Fruit fly (Drosophila melanogaster) whole organism, pupa: Measurements from ENCODE around the gene SkpC.
A peak's percentile ranks its signal among the peaks of the same experiment; 100 is the strongest.

ENCODE experiments used
- CG10348 ChIP-seq: fragments of 200-800 bp; sonication (Bioruptor generic); IDR thresholded peaks from 2 replicates; pipeline ENCODE4 v1.3.6; 2022; ENCODE audit warnings: missing biosample characterization, missing genetic modification characterization
- CG12605 ChIP-seq: fragments of 200-800 bp; sonication (Bioruptor generic); IDR thresholded peaks from 2 replicates; pipeline ENCODE4 v1.3.6; 2022; ENCODE audit warnings: missing biosample characterization, missing genetic modification characterization
- CG13204 ChIP-seq: fragments of 200-800 bp; sonication (Bioruptor generic); optimal IDR thresholded peaks from 2 replicates; lab custom pipeline; 2018; ENCODE audit warnings: missing biosample characterization, mild to moderate bottlenecking, missing genetic modification characterization, moderate library complexity
- CG14655 ChIP-seq: fragments of 200-800 bp; sonication (Bioruptor generic); optimal IDR thresholded peaks from 3 replicates; lab custom pipeline; 2017; ENCODE audit warnings: mild to moderate bottlenecking, missing biosample characterization, missing genetic modification reagents, missing genetic modification characterization
- CG15710 ChIP-seq: fragments of 200-800 bp; sonication (Bioruptor generic); optimal IDR thresholded peaks from 2 replicates; lab custom pipeline; 2018; ENCODE audit warnings: missing biosample characterization, mild to moderate bottlenecking, missing genetic modification characterization, moderate library complexity
- CG17806 ChIP-seq: fragments of 200-800 bp; sonication (Bioruptor generic); optimal IDR thresholded peaks from 2 replicates; lab custom pipeline; 2018; ENCODE audit warnings: missing biosample characterization, mild to moderate bottlenecking, missing genetic modification characterization, moderate library complexity
- CG32121 ChIP-seq: fragments of 200-800 bp; sonication (Bioruptor generic); IDR thresholded peaks from 2 replicates; pipeline ENCODE4 v1.3.6; 2022; ENCODE audit warnings: missing biosample characterization, missing genetic modification characterization
- CG34367 ChIP-seq: fragments of 200-800 bp; sonication (Bioruptor generic); optimal IDR thresholded peaks from 2 replicates; lab custom pipeline; 2018; ENCODE audit warnings: missing biosample characterization, mild to moderate bottlenecking, missing genetic modification characterization
- CG4496 ChIP-seq: fragments of 200-800 bp; sonication (Bioruptor generic); IDR thresholded peaks from 3 replicates; pipeline ENCODE4 v1.3.6; 2022; ENCODE audit warnings: missing biosample characterization, missing genetic modification characterization
- CG8159 ChIP-seq: fragments of 200-800 bp; sonication (Bioruptor generic); optimal IDR thresholded peaks from 3 replicates; lab custom pipeline; 2018; ENCODE audit warnings: missing biosample characterization, mild to moderate bottlenecking, missing genetic modification characterization, moderate library complexity
- CG8301 ChIP-seq: fragments of 200-800 bp; sonication (Bioruptor generic); optimal IDR thresholded peaks from 2 replicates; lab custom pipeline; 2018; ENCODE audit warnings: missing biosample characterization, mild to moderate bottlenecking, missing genetic modification characterization
- CG9948 ChIP-seq: fragments of 200-800 bp; sonication (Bioruptor generic); optimal IDR thresholded peaks from 2 replicates; lab custom pipeline; 2018; ENCODE audit warnings: missing biosample characterization, mild to moderate bottlenecking, missing genetic modification characterization, moderate library complexity
- D1 ChIP-seq: fragments of 200-800 bp; sonication (Bioruptor generic); optimal IDR thresholded peaks from 2 replicates; lab custom pipeline; 2018; ENCODE audit warnings: missing biosample characterization, mild to moderate bottlenecking, missing genetic modification characterization, moderate library complexity
- EcR ChIP-seq: fragments of 200-800 bp; sonication (Bioruptor generic); optimal IDR thresholded peaks from 3 replicates; lab custom pipeline; 2019; ENCODE audit warnings: missing biosample characterization, missing genetic modification characterization, mild to moderate bottlenecking, moderate library complexity, missing genetic modification reagents
- Ets98B ChIP-seq: fragments of 200-800 bp; sonication (Bioruptor generic); IDR thresholded peaks from 2 replicates; pipeline ENCODE4 v1.3.6; 2022; ENCODE audit warnings: missing biosample characterization, missing genetic modification characterization
- Pif1A ChIP-seq: fragments of 200-800 bp; sonication (Bioruptor generic); optimal IDR thresholded peaks from 3 replicates; lab custom pipeline; 2016; ENCODE audit warnings: missing biosample characterization, missing genetic modification characterization
- Pif1B ChIP-seq: fragments of 200-800 bp; sonication (Bioruptor generic); optimal IDR thresholded peaks from 3 replicates; lab custom pipeline; 2016; ENCODE audit warnings: missing biosample characterization, missing genetic modification characterization
- Snoo ChIP-seq: fragments of 200-800 bp; sonication (Bioruptor generic); optimal IDR thresholded peaks from 3 replicates; lab custom pipeline; 2017; ENCODE audit warnings: missing biosample characterization, mild to moderate bottlenecking, missing genetic modification characterization, inconsistent platforms
- fd96Ca ChIP-seq: fragments of 200-800 bp; sonication (Bioruptor generic); IDR thresholded peaks from 3 replicates; pipeline ENCODE4 v1.3.6; 2022; ENCODE audit warnings: missing biosample characterization, missing genetic modification characterization
- gl ChIP-seq: fragments of 200-800 bp; sonication (Bioruptor generic); optimal IDR thresholded peaks from 2 replicates; lab custom pipeline; 2018; ENCODE audit warnings: missing biosample characterization, mild to moderate bottlenecking, missing genetic modification characterization
- rn ChIP-seq: fragments of 200-800 bp; sonication (Bioruptor generic); IDR thresholded peaks from 2 replicates; pipeline ENCODE4 v1.3.6; 2022; ENCODE audit warnings: missing biosample characterization, missing genetic modification characterization

SkpC gene

DNA sequence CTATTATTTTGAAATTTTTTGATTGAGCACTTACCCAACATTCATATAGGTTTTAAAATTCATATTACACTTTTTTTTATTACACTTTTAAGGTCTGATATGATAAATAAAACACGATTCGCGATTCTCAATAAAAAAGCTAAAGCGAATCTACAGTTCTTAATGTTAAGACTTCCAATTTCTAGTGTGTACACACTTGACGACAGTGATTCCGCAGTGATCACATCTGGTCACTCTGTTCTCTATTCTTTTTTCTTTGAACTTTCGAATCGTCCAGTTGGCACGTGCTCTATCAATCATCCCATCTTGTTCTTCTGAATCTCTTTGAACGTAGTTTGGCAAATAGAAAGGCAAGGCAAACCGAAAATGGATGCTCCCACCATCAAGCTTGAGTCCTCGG, at the start of gene SkpC:
SkpC (plus strand) TSS at position 301 of the 400 bp plus-strand sequence.
- TF ChIP-seq CG17806 (no peak), CG9948 (no peak), Pif1B (GFP tag; lab: Kevin White, UChicago) (no peak), CG15710 (tag; lab: Kevin White, UChicago) (no peak), CG10348 (GFP tag; lab: Robert Waterston, UW) (no peak), CG8159 (no peak), rn (no peak), CG12605 (GFP tag; lab: Robert Waterston, UW) (no peak), Pif1A (GFP tag; lab: Kevin White, UChicago) (no peak), D1 (tag; lab: Kevin White, UChicago) (no peak), Ets98B (GFP tag; lab: Robert Waterston, UW) (no peak), CG8301 (tag; lab: Kevin White, UChicago) (no peak)
- TF ChIP-seq, all 21 proteins: peak for 0

DNA sequence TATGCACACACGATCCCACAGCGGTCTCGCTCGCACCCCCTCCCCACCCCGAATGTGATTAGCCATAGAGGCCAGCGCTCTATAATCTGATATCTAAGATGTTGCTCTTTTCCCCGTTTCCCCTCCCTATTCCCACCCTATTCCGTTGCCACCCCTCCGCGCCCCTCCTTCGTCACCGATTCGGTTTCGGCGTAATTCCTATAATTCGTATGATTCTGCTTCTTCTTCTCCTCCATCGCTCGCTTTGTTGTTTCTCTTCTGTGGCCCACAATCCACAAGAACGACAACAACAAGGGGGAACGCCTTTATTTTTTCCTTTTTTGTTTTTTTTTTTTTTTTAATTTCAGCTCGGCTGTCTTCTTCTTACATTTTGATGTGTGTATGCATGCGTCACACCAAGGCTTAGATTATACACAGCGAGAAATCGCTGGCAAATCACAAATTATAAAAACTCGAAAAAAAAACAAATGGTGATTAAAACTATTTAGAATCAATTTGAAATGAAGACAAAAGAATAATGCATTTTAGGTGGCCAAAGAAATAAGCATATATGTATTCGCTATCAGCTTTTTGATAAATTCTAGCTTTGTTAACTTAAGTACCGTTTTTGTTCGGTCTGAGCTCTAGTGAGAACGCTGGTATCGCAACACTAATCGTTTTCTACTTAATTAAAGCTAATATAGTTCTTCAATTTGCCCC, 45.9 kb upstream of the SkpC start:
- TF ChIP-seq CG17806 = peak; percentile 64
- TF ChIP-seq CG8159 = peak; percentile 54
- TF ChIP-seq EcR (GFP tag; lab: Kevin White, UChicago) = no peak
- TF ChIP-seq CG8301 (tag; lab: Kevin White, UChicago) = peak; percentile 45
- TF ChIP-seq Snoo (tag; lab: Kevin White, UChicago) = peak; percentile 37
- TF ChIP-seq D1 (tag; lab: Kevin White, UChicago) = no peak
- peak; percentile 49 for TF ChIP-seq CG14655 (GFP tag; lab: Kevin White, UChicago)
- TF ChIP-seq CG10348 (GFP tag; lab: Robert Waterston, UW) = no peak
- TF ChIP-seq CG13204 (GFP tag; lab: Kevin White, UChicago) = no peak
- TF ChIP-seq rn = no peak
- TF ChIP-seq CG34367 (tag; lab: Kevin White, UChicago) = peak; percentile 46
- TF ChIP-seq CG4496 (GFP tag; lab: Robert Waterston, UW) = 0 out of 3 replicates have a peak, but pooled peaks have one; percentile 27
- TF ChIP-seq gl (tag; lab: Kevin White, UChicago) = peak; percentile 27
- peak; percentile 39 for TF ChIP-seq CG15710 (tag; lab: Kevin White, UChicago)
- TF ChIP-seq Pif1B (GFP tag; lab: Kevin White, UChicago) = peak; percentile 51
- no peak for TF ChIP-seq fd96Ca (GFP tag; lab: Robert Waterston, UW)
- TF ChIP-seq Pif1A (GFP tag; lab: Kevin White, UChicago) = peak; percentile 18
- TF ChIP-seq Ets98B (GFP tag; lab: Robert Waterston, UW) = no peak
- TF ChIP-seq CG12605 (GFP tag; lab: Robert Waterston, UW) = peak; percentile 7; the same call in 1 of the 2 replicates
- TF ChIP-seq CG9948 = peak; percentile 58
- TF ChIP-seq CG32121 (GFP tag; lab: Robert Waterston, UW) = no peak

DNA sequence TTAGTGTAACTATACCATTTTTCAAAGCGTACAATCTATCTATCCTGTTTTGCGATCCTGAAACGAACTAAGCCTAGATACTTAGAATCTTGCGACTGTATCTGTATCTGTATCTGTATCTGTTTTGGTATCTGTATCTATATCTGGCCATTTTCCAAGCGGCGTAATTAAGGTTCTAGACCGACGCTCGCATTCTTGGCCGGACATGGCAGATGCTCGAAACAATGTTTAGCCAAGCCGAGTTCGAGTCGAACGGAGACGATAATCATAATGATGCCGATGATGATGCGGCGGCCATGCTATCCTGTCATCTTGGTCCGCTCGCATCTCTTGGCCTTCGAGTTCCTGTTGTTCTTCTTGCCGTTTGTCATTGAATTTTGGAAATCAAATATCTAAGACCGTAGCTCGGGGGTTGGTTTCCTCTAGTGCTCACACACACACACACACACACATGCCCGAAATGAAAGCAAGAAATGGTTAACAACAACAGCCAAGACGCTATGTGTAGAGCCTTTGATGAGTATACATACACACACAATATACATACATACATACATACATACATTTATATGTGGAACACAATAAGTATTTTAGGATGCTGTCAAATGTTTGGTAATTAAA, 43.8 kb upstream of the SkpC start:
- TF ChIP-seq CG13204 (GFP tag; lab: Kevin White, UChicago) (no peak), CG8159 (no peak), fd96Ca (GFP tag; lab: Robert Waterston, UW) (no peak), CG8301 (tag; lab: Kevin White, UChicago) (no peak), CG34367 (tag; lab: Kevin White, UChicago) (no peak), CG14655 (GFP tag; lab: Kevin White, UChicago) (no peak), EcR (GFP tag; lab: Kevin White, UChicago) (no peak)

DNA sequence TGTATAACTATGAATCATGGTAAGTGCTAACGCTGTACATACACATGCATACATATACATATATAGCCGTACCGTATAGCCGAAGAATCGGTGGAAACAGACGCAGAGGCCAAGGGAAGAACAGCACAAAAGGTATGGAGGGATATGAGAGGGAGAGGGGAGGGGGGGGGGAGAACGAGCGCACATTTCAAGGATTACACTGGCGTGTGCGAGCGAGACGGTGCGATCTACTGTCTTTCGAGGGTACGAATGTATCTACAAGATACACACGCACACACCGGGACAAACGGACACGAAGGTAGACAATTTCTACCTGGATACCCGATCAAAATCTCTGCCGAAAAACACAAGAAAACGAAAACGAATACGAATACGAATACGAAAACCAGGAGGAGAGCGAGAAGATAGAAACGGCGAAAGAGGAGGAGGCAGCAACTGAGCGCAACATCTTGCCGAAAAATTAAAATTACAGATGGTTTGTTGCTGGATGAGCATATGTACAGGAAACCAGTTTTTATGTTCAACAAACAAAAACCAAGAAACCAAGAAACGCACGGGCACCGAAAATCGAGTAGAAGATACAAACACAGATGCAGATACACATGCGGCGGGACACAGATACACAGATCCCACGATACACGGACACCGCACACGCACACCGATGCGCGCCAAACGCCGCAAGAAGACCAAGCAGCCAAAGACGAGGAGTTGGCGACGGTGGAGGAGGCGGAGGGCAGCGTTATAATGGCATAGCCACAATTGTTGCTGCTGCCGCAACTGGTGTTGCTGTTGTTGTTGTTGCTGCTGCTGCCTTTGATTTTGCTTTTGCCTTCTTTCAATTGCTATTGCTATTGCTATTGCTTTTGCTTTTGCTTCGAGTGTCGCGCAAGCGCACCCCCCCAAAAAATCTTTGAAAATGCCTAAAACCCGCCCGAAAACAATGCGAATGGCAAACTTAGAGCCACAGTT, 41.9 kb upstream of the SkpC start:
- TF ChIP-seq gl (tag; lab: Kevin White, UChicago) = no peak
- peak; percentile 38; the same call in 1 of the 3 replicates for TF ChIP-seq CG4496 (GFP tag; lab: Robert Waterston, UW)
- TF ChIP-seq CG13204 (GFP tag; lab: Kevin White, UChicago) = peak; percentile 43
- TF ChIP-seq, all 21 proteins: peak for 2

DNA sequence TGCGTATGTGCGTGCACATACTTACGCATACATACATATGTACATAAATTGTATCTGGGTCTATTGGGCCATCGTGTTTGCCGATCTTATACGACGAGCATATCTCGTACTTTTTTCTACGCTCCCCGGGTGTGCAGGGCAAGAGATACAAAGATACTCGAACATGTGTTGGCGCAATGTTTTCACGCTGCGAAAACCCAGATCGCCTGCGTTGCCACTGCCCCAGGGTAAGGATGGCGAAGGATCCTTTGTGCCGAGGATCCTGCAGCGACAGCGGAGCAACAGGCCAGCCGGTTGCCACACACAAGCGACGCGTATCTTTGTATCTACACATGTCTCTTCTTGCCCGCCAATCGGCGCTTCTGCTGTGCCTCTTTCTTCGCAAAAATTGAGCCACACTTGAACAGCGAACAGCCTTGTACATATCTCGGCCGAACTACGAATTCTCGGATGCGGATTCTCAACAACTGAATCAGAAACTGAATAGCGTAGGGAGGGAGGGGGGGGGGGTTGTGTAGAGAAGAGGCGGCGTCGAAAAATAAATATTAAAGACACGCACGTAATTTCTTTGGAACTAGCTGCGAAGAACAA, 40.7 kb upstream of the SkpC start:
- no peak for TF ChIP-seq gl (tag; lab: Kevin White, UChicago)
- no peak for TF ChIP-seq Snoo (tag; lab: Kevin White, UChicago)
- no peak for TF ChIP-seq CG34367 (tag; lab: Kevin White, UChicago)
